Worm (Caenorhabditis elegans) whole organism, dauer: ENCODE data around the gene ZK546.4.
"Not testable (repeated sequence)": the region's sequence is repeated elsewhere in the genome, so short reads cannot be mapped to it uniquely, and the experiment has no call there.

Experiments
- unc-62 ChIP-seq: sonication (generic microtip); optimal IDR thresholded peaks from 2 replicates; lab custom pipeline; 2017; ENCODE audit warnings: missing biosample characterization, missing genetic modification reagents, missing genetic modification characterization

ZK546.4 gene

ce11 chrII:4920608-4921007 is 17.2 kb upstream of the ZK546.4 start:
- no peak for TF ChIP-seq unc-62 (GFP tag; lab: Kevin White, UChicago)

ce11 chrII:4924729-4925128 is 13.1 kb upstream of the ZK546.4 start:
- no peak for TF ChIP-seq unc-62 (GFP tag; lab: Kevin White, UChicago)

- TF ChIP-seq unc-62 (GFP tag; lab: Kevin White, UChicago), result no peak
Measured at ce11 chrII:4925198-4925764, 12.6 kb upstream of the ZK546.4 start, which contains the start of gene aagr-2. TSS of gene aagr-2 (minus strand) at chrII:4925248.

ce11 chrII:4931286-4931685 is 6.6 kb upstream of the ZK546.4 start:
- no peak for TF ChIP-seq unc-62 (GFP tag; lab: Kevin White, UChicago)

- not testable (repeated sequence) for TF ChIP-seq unc-62 (GFP tag; lab: Kevin White, UChicago)
Measured at ce11 chrII:4932727-4933126, 5.1 kb upstream of the ZK546.4 start, which contains the start of gene msp-152. TSS of gene msp-152 (plus strand) at chrII:4933027.

- no peak for TF ChIP-seq unc-62 (GFP tag; lab: Kevin White, UChicago)
Measured at ce11 chrII:4934954-4935353, 2.9 kb upstream of the ZK546.4 start, which contains the start of gene gst-30. TSS of gene gst-30 (minus strand) at chrII:4935054.

ce11 chrII:4935518-4935917 is 2.3 kb upstream of the ZK546.4 start, which contains the start of gene ZK546.5:
TSS of gene ZK546.5 (plus strand) at chrII:4935818.
- TF ChIP-seq unc-62 (GFP tag; lab: Kevin White, UChicago), result no peak

- TF ChIP-seq unc-62 (GFP tag; lab: Kevin White, UChicago), result no peak
Measured at ce11 chrII:4941050-4941449, 3.2 kb downstream of the ZK546.4 start, which contains the start of gene cblc-1. TSS of gene cblc-1 (minus strand) at chrII:4941150.

- TF ChIP-seq unc-62 (GFP tag; lab: Kevin White, UChicago), result no peak
Measured at ce11 chrII:4941541-4942206, 3.8 kb downstream of the ZK546.4 start, which contains the start of gene ZK546.19. TSS of gene ZK546.19 (plus strand) at chrII:4941726.

- no peak for TF ChIP-seq unc-62 (GFP tag; lab: Kevin White, UChicago)
Measured at ce11 chrII:4942397-4942796, 4.6 kb downstream of the ZK546.4 start.

ce11 chrII:4942829-4943228 is 5.0 kb downstream of the ZK546.4 start:
- TF ChIP-seq unc-62 (GFP tag; lab: Kevin White, UChicago), result no peak

ce11 chrII:4943849-4944248 is 6.0 kb downstream of the ZK546.4 start, which contains the start of gene mdt-4:
TSS of gene mdt-4 (minus strand) at chrII:4943949.
- no peak for TF ChIP-seq unc-62 (GFP tag; lab: Kevin White, UChicago)

ce11 chrII:4945695-4946094 is 7.9 kb downstream of the ZK546.4 start, which contains the start of the genes gldi-11 and ZK546.2:
TSS of gene gldi-11 (minus strand) at chrII:4945789.
TSS of gene ZK546.2 (plus strand) at chrII:4946027.
- no peak for TF ChIP-seq unc-62 (GFP tag; lab: Kevin White, UChicago)

ce11 chrII:4946775-4947174 is 8.9 kb downstream of the ZK546.4 start:
- no peak for TF ChIP-seq unc-62 (GFP tag; lab: Kevin White, UChicago)

- TF ChIP-seq unc-62 (GFP tag; lab: Kevin White, UChicago), result no peak
Measured at ce11 chrII:4948118-4948517, 10.3 kb downstream of the ZK546.4 start.

ce11 chrII:4949380-4949950 is 11.6 kb downstream of the ZK546.4 start, which contains the start of the genes try-1 and zyg-12:
TSS of gene try-1 (minus strand) at chrII:4949527.
TSS of gene zyg-12 (plus strand) at chrII:4949900.
- no peak for TF ChIP-seq unc-62 (GFP tag; lab: Kevin White, UChicago)
